Worm (Caenorhabditis elegans): ENCODE data around the gene ttr-22.

ttr-22 gene

DNA sequence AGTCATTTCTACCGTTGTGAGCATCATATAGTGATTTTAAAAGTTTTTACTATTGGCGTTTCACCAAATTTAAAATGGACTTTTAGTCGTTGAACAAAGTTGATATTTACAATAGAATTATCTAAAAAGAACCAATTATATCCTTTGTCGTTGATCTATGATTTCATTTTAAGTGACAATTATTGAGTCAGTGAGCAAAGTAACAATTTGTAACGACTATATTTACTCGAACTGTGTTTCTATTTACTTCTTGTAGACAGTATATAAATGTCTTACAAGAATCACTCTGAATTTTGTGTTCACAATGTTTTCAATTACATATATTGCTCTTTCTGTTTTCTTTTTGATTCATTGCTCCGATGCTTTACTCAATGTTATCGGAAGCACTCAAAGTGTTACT lies at the start of gene ttr-22:
Gene ttr-22, plus strand, starts transcription at position 301 of the 400 bp plus-strand sequence.
- TF ChIP-seq spr-1 (tag; optimal IDR thresholded peaks at IDR 0.05) (no peak), lin-13 (GFP tag; optimal IDR thresholded peaks at IDR 0.05) (no peak), dmd-6 (GFP tag; IDR thresholded peaks at IDR 0.05) (no peak), zfp-3 (GFP tag; conservative IDR thresholded peaks at IDR 0.05) (no peak), ceh-20 (GFP tag; IDR thresholded peaks at IDR 0.05) (no peak), lir-3 (tag; optimal IDR thresholded peaks at IDR 0.05) (no peak), daf-12 (tag; optimal IDR thresholded peaks at IDR 0.05) (no peak), cey-2 (tag; optimal IDR thresholded peaks at IDR 0.05; ENCODE audit: borderline replicate concordance, insufficient read depth) (no peak), ceh-32 (tag; optimal IDR thresholded peaks at IDR 0.05; ENCODE audit: poor library complexity) (no peak), F10B5.3 (tag; optimal IDR thresholded peaks at IDR 0.05) (no peak), nhr-10 (tag; optimal IDR thresholded peaks at IDR 0.05) (no peak), mes-2 (tag; optimal IDR thresholded peaks at IDR 0.05; ENCODE audit: poor library complexity, severe bottlenecking) (no peak), aly-2 (tag; optimal IDR thresholded peaks at IDR 0.05) (no peak), lsy-2 (tag; optimal IDR thresholded peaks at IDR 0.05) (no peak), daf-8 (GFP tag; IDR thresholded peaks at IDR 0.05) (no peak), lin-39 (tag; optimal IDR thresholded peaks at IDR 0.05) (no peak), aha-1 (tag) (no peak), T20F7.1 (GFP tag; optimal IDR thresholded peaks at IDR 0.05) (no peak), unc-130 (GFP tag; optimal IDR thresholded peaks at IDR 0.05) (no peak)

DNA sequence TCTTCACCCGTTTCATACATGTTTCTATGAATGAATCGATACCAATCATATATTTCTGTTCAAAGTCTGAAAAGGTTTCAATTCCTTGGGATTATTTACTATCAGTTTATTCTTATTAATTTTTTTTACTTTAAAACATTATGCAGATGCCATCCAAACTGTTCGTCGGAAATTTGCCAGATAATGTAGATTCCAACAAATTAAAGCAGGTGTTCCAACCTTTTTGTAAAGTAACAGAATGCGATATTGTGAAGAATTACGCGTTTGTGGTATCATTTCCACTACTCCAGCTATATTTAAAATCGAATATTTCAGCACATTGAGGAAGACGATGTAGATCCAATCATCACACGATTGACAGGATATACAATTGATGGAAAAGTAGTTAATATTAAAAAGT lies 49.1 kb upstream of the ttr-22 start, which contains the start of gene rnp-1:
Gene rnp-1, plus strand, starts transcription at position 145 of the 400 bp plus-strand sequence.
- TF ChIP-seq lin-38 (GFP tag; IDR thresholded peaks at IDR 0.05) (peak; percentile 45), ceh-20 (GFP tag; IDR thresholded peaks at IDR 0.05) (no peak), ztf-11 (tag; optimal IDR thresholded peaks at IDR 0.05) (no peak), F37D6.2 (tag; optimal IDR thresholded peaks at IDR 0.05) (no peak), Y75B8A.6 (GFP tag; IDR thresholded peaks at IDR 0.05) (no peak), nhr-237 (tag; optimal IDR thresholded peaks at IDR 0.05) (no peak), Y48G9A.11 (GFP tag; IDR thresholded peaks at IDR 0.05) (peak; percentile 57), ceh-44 (GFP tag; IDR thresholded peaks at IDR 0.05) (no peak), dve-1 (tag; optimal IDR thresholded peaks at IDR 0.05; ENCODE audit: insufficient read depth) (no peak), mxl-3 (GFP tag; optimal IDR thresholded peaks at IDR 0.05) (no peak), ceh-62 (tag; optimal IDR thresholded peaks at IDR 0.05) (no peak), T20F7.1 (GFP tag; optimal IDR thresholded peaks at IDR 0.05) (peak; percentile 4), saeg-2 (GFP tag; IDR thresholded peaks at IDR 0.05) (no peak), aly-2 (tag; optimal IDR thresholded peaks at IDR 0.05) (no peak), lin-39 (tag; optimal IDR thresholded peaks at IDR 0.05) (no peak), set-16 (GFP tag; IDR thresholded peaks at IDR 0.05) (no peak)

- TF ChIP-seq nhr-28 (tag; optimal IDR thresholded peaks at IDR 0.05): peak; percentile 2
- TF ChIP-seq php-3 (GFP tag; IDR thresholded peaks at IDR 0.05): no peak
- no peak for TF ChIP-seq ceh-32 (tag; optimal IDR thresholded peaks at IDR 0.05; ENCODE audit: poor library complexity)
- no peak for TF ChIP-seq F37D6.2 (tag; optimal IDR thresholded peaks at IDR 0.05)
- peak; percentile 40 for TF ChIP-seq hlh-30 (tag; optimal IDR thresholded peaks at IDR 0.05; ENCODE audit: insufficient read depth)
- no peak for TF ChIP-seq ceh-44 (GFP tag; IDR thresholded peaks at IDR 0.05)
- TF ChIP-seq zag-1 (tag; optimal IDR thresholded peaks at IDR 0.05): no peak
- peak in 1 of 2 experiments; percentile 20 for TF ChIP-seq unc-62 (GFP tag; optimal IDR thresholded peaks at IDR 0.05 in 1 of 2)
- TF ChIP-seq unc-62 (tag; optimal IDR thresholded peaks at IDR 0.05): no peak
- peak in 1 of 2 experiments; percentile 14 for TF ChIP-seq mdl-1 (tag; optimal IDR thresholded peaks at IDR 0.05)
- TF ChIP-seq dve-1 (tag; optimal IDR thresholded peaks at IDR 0.05; ENCODE audit: insufficient read depth): no peak
- TF ChIP-seq mxl-3 (GFP tag; optimal IDR thresholded peaks at IDR 0.05): no peak
- TF ChIP-seq ZK546.5 (tag; optimal IDR thresholded peaks at IDR 0.05): no peak
- no peak for TF ChIP-seq nhr-11 (tag; optimal IDR thresholded peaks at IDR 0.05)
- peak in 1 of 2 experiments; percentile 26 for TF ChIP-seq lsy-2 (tag; optimal IDR thresholded peaks at IDR 0.05)
These were observed 47.0 kb upstream of the ttr-22 start, which contains the start of gene ogdh-2 for ce11 chrV:12194275-12194674. TSS of gene ogdh-2 (plus strand) at chrV:12194507.

All from whole organism, L4 larva.